Worm (Caenorhabditis elegans) whole organism, late embryonic: ENCODE results near the gene C25F9.16.

Experiments used
- elt-2 ChIP-seq: sonication (generic microtip); optimal IDR thresholded peaks from 2 replicates; lab custom pipeline; 2016; ENCODE audit warnings: missing genetic modification reagents, missing genetic modification characterization, missing compliant biosample characterization
- npax-4 ChIP-seq: sonication (generic microtip); optimal IDR thresholded peaks from 2 replicates; lab custom pipeline; 2016; ENCODE audit warnings: missing genetic modification characterization, missing compliant biosample characterization
- pag-3 ChIP-seq: sonication (generic microtip); optimal IDR thresholded peaks from 2 replicates; lab custom pipeline; 2016; ENCODE audit warnings: missing compliant biosample characterization, missing genetic modification characterization, borderline replicate concordance
- ttx-3 ChIP-seq: sonication (generic microtip); optimal IDR thresholded peaks from 2 replicates; lab custom pipeline; 2016; ENCODE audit warnings: missing genetic modification reagents, missing genetic modification characterization, missing compliant biosample characterization

ce11 chrV:19477852-19478251 is 43.7 kb downstream of the C25F9.16 start, which contains the start of gene Y43F8B.9:
- TF ChIP-seq npax-4, result no peak
- no peak for TF ChIP-seq elt-2 (tag; lab: Kevin White, UChicago)
- no peak for TF ChIP-seq pag-3 (tag; lab: Kevin White, UChicago)
- no peak for TF ChIP-seq ttx-3 (tag; lab: Kevin White, UChicago)
